Fruit fly (Drosophila melanogaster): Measurements from ENCODE around the gene CG6845.

CG6845 gene

dm6 chr3L:184251-184650, 38.0 kb downstream of the CG6845 start, which contains the start of the genes CG34140, Mkp and Mtch (continued):
- TF ChIP-seq pho (GFP tag; optimal IDR thresholded peaks at IDR 0.05) (peak; percentile 91), gem (tag; optimal IDR thresholded peaks at IDR 0.05) (peak; percentile 91), btn (GFP tag; optimal IDR thresholded peaks at IDR 0.05) (peak; percentile 14), Kr (GFP tag; optimal IDR thresholded peaks at IDR 0.05) (no peak), Ptx1 (GFP tag; IDR thresholded peaks at IDR 0.05) (peak; percentile 84), shn (GFP tag; optimal IDR thresholded peaks at IDR 0.05) (peak; percentile 80), CG7556 (GFP tag; optimal IDR thresholded peaks at IDR 0.05) (peak; percentile 74), Poxn (GFP tag; IDR thresholded peaks at IDR 0.05) (no peak), Hr39 (optimal IDR thresholded peaks at IDR 0.05) (no peak), cg (GFP tag; optimal IDR thresholded peaks at IDR 0.05) (no peak), CG10959 (GFP tag; IDR thresholded peaks at IDR 0.05) (peak; percentile 61; the same call in 1 of the 2 replicates), tio (GFP tag; optimal IDR thresholded peaks at IDR 0.05) (no peak), lola (GFP tag; optimal IDR thresholded peaks at IDR 0.05) (peak in 1 of 3 experiments; percentile 82), CG12236 (GFP tag; optimal IDR thresholded peaks at IDR 0.05) (peak; percentile 63), slp2 (GFP tag; optimal IDR thresholded peaks at IDR 0.05) (peak; percentile 70), mam (GFP tag; optimal IDR thresholded peaks at IDR 0.05) (peak; percentile 93), CG8290 (GFP tag; optimal IDR thresholded peaks at IDR 0.05) (peak; percentile 88), CG8290 (tag; optimal IDR thresholded peaks at IDR 0.05) (peak in 1 of 2 experiments; percentile 66), sd (tag; optimal IDR thresholded peaks at IDR 0.05) (no peak), Hr3 (GFP tag; optimal IDR thresholded peaks at IDR 0.05) (peak; percentile 85), sug (tag; optimal IDR thresholded peaks at IDR 0.05) (no peak), CG8089 (GFP tag; optimal IDR thresholded peaks at IDR 0.05) (peak; percentile 75), tna (GFP tag; IDR thresholded peaks at IDR 0.05; ENCODE audit: partially characterized antibody) (peak; percentile 90), CG14965 (GFP tag; optimal IDR thresholded peaks at IDR 0.05; ENCODE audit: borderline replicate concordance) (peak; percentile 48), dmrt99B (tag; optimal IDR thresholded peaks at IDR 0.05) (no peak), CG14710 (tag; optimal IDR thresholded peaks at IDR 0.05) (peak; percentile 92), CG4360 (GFP tag; IDR thresholded peaks at IDR 0.05) (peak; percentile 71), sim (GFP tag; IDR thresholded peaks at IDR 0.05) (no peak), cad (GFP tag; optimal IDR thresholded peaks at IDR 0.05) (no peak), Ets97D (GFP tag; optimal IDR thresholded peaks at IDR 0.05) (peak; percentile 86), CG10979 (tag; optimal IDR thresholded peaks at IDR 0.05) (peak; percentile 76), MTF-1 (GFP tag; optimal IDR thresholded peaks at IDR 0.05; ENCODE audit: borderline replicate concordance) (peak; percentile 26), ham (GFP tag; IDR thresholded peaks at IDR 0.05) (no peak), sens (GFP tag) (peak; percentile 98), CG9215 (GFP tag; IDR thresholded peaks at IDR 0.05) (peak; percentile 80), zfh2 (GFP tag; optimal IDR thresholded peaks at IDR 0.05) (peak; percentile 89), tx (GFP tag; optimal IDR thresholded peaks at IDR 0.05) (peak; percentile 83), CG3065 (GFP tag; optimal IDR thresholded peaks at IDR 0.05) (peak; percentile 50), unc-4 (GFP tag; IDR thresholded peaks at IDR 0.05; ENCODE audit: partially characterized antibody) (peak; percentile 96), CG4820 (GFP tag; optimal IDR thresholded peaks at IDR 0.05) (peak; percentile 82), CG3163 (GFP tag; optimal IDR thresholded peaks at IDR 0.05) (peak; percentile 42), Meics (GFP tag; optimal IDR thresholded peaks at IDR 0.05) (no peak), CG43689 (GFP tag; IDR thresholded peaks at IDR 0.05) (0 out of 2 replicates have a peak, but pooled peaks have one; percentile 29), HLHmδ (GFP tag; optimal IDR thresholded peaks at IDR 0.05) (no peak), Sin3A (optimal IDR thresholded peaks at IDR 0.05) (peak; percentile 96), Gsc (GFP tag; IDR thresholded peaks at IDR 0.05) (no peak), kay (GFP tag; optimal IDR thresholded peaks at IDR 0.05) (peak; percentile 90), bcd (GFP tag; optimal IDR thresholded peaks at IDR 0.05) (no peak), CG8944 (GFP tag; optimal IDR thresholded peaks at IDR 0.05) (peak; percentile 89), Ada2b (GFP tag; IDR thresholded peaks at IDR 0.05) (peak; percentile 73), bowl (GFP tag; IDR thresholded peaks at IDR 0.05) (peak; percentile 47; the same call in 1 of the 2 replicates), zen2 (GFP tag; IDR thresholded peaks at IDR 0.05; ENCODE audit: partially characterized antibody) (peak; percentile 88; the same call in 2 of the 3 replicates)

All from whole organism, embryonic.